Fruit fly (Drosophila melanogaster): ENCODE results near the gene CG10681.

Gene CG10681

dm6 chr3L:12496428-12497344 lies 4.6 kb upstream of the CG10681 start, which contains the start of gene CG10657 (continued):
- TF ChIP-seq CG12769 (tag; optimal IDR thresholded peaks at IDR 0.05): peak; percentile 47
- peak; percentile 57; the same call in 1 of the 2 replicates for TF ChIP-seq crol (GFP tag; IDR thresholded peaks at IDR 0.05)
- TF ChIP-seq CG3838 (GFP tag; optimal IDR thresholded peaks at IDR 0.05): no peak
- no peak for TF ChIP-seq cwo (GFP tag; optimal IDR thresholded peaks at IDR 0.05)
- peak; percentile 25; the same call in 1 of the 2 replicates for TF ChIP-seq vvl (GFP tag; IDR thresholded peaks at IDR 0.05)
- peak; percentile 57 for TF ChIP-seq Jarid2 (GFP tag; optimal IDR thresholded peaks at IDR 0.05)
- no peak for TF ChIP-seq ham (GFP tag; IDR thresholded peaks at IDR 0.05)
- peak; percentile 38; the same call in 1 of the 3 replicates for TF ChIP-seq sr (GFP tag; IDR thresholded peaks at IDR 0.05)
- TF ChIP-seq Asciz (GFP tag; optimal IDR thresholded peaks at IDR 0.05): no peak
- TF ChIP-seq NfI (GFP tag; optimal IDR thresholded peaks at IDR 0.05): no peak
- TF ChIP-seq Rfx (GFP tag; IDR thresholded peaks at IDR 0.05): 0 out of 2 replicates have a peak, but pooled peaks have one; percentile 16
- peak in 1 of 2 experiments; percentile 92 for TF ChIP-seq Pdp1 (GFP tag; optimal IDR thresholded peaks at IDR 0.05)
- no peak for TF ChIP-seq klu (GFP tag; IDR thresholded peaks at IDR 0.05)
- no peak for TF ChIP-seq CG14014 (GFP tag; IDR thresholded peaks at IDR 0.05)
- TF ChIP-seq Usf (GFP tag; optimal IDR thresholded peaks at IDR 0.05): no peak

dm6 chr3L:12503865-12504650 lies 2.7 kb downstream of the CG10681 start, which contains the start of the genes CG10646 and vih:
Gene CG10646 (minus strand): TSS chr3L:12503894.
Gene vih (plus strand): TSS chr3L:12504292.
- TF ChIP-seq CG34376 (GFP tag; optimal IDR thresholded peaks at IDR 0.05): peak; percentile 5
- TF ChIP-seq CG17802 (tag; optimal IDR thresholded peaks at IDR 0.05): no peak
- no peak for TF ChIP-seq klu (GFP tag; IDR thresholded peaks at IDR 0.05)
- TF ChIP-seq BtbVII (GFP tag; optimal IDR thresholded peaks at IDR 0.05): peak; percentile 38
- peak; percentile 55; the same call in 1 of the 2 replicates for TF ChIP-seq GATAe (GFP tag; conservative IDR thresholded peaks at IDR 0.05)
- TF ChIP-seq CG10147 (GFP tag; optimal IDR thresholded peaks at IDR 0.05): peak; percentile 20
- peak; percentile 20 for TF ChIP-seq unpg (GFP tag; optimal IDR thresholded peaks at IDR 0.05)
- TF ChIP-seq CG13287 (GFP tag; IDR thresholded peaks at IDR 0.05; ENCODE audit: partially characterized antibody): peak; percentile 40; the same call in 1 of the 2 replicates
- TF ChIP-seq Spps (tag; optimal IDR thresholded peaks at IDR 0.05): peak; percentile 7
- TF ChIP-seq ewg (GFP tag; optimal IDR thresholded peaks at IDR 0.05): peak; percentile 27
- TF ChIP-seq oc (tag; optimal IDR thresholded peaks at IDR 0.05): peak; percentile 11
- TF ChIP-seq exex (tag; optimal IDR thresholded peaks at IDR 0.05): peak; percentile 26
- peak; percentile 55 for TF ChIP-seq Six4 (GFP tag; optimal IDR thresholded peaks at IDR 0.05)
- no peak for TF ChIP-seq dysf (GFP tag; IDR thresholded peaks at IDR 0.05)
- peak; percentile 35; the same call in 1 of the 2 replicates for TF ChIP-seq CG6689 (GFP tag; IDR thresholded peaks at IDR 0.05)
- peak; percentile 14 for TF ChIP-seq dmrt99B (tag; optimal IDR thresholded peaks at IDR 0.05)
- TF ChIP-seq pfk (GFP tag; optimal IDR thresholded peaks at IDR 0.05): no peak
- TF ChIP-seq btn (GFP tag; optimal IDR thresholded peaks at IDR 0.05): no peak
- no peak for TF ChIP-seq prd (optimal IDR thresholded peaks at IDR 0.05)
- TF ChIP-seq prd (GFP tag; IDR thresholded peaks at IDR 0.05): peak; percentile 40; the same call in 1 of the 3 replicates
- TF ChIP-seq Bgb (GFP tag; IDR thresholded peaks at IDR 0.05; ENCODE audit: partially characterized antibody): peak; percentile 17; the same call in 1 of the 2 replicates
- peak; percentile 21 for TF ChIP-seq nerfin-1 (tag; optimal IDR thresholded peaks at IDR 0.05)
- TF ChIP-seq CG12155 (GFP tag; optimal IDR thresholded peaks at IDR 0.05): peak; percentile 63
- peak; percentile 61 for TF ChIP-seq CG13424 (tag; optimal IDR thresholded peaks at IDR 0.05)
- no peak for TF ChIP-seq CG11093 (GFP tag; IDR thresholded peaks at IDR 0.05)
- TF ChIP-seq Eip74EF (GFP tag; optimal IDR thresholded peaks at IDR 0.05): peak in 1 of 2 experiments; percentile 0
- no peak for TF ChIP-seq dan (GFP tag; IDR thresholded peaks at IDR 0.05)
- TF ChIP-seq CG11696 (GFP tag; IDR thresholded peaks at IDR 0.05): no peak
- TF ChIP-seq Doc2 (GFP tag; IDR thresholded peaks at IDR 0.05): no peak
- TF ChIP-seq H15 (GFP tag; IDR thresholded peaks at IDR 0.05): 0 out of 3 replicates have a peak, but pooled peaks have one; percentile 6
- peak; percentile 60 for TF ChIP-seq CG18262 (tag; optimal IDR thresholded peaks at IDR 0.05)
